Worm (Caenorhabditis elegans): ENCODE results near the gene nhr-237.

The nhr-237 gene

DNA sequence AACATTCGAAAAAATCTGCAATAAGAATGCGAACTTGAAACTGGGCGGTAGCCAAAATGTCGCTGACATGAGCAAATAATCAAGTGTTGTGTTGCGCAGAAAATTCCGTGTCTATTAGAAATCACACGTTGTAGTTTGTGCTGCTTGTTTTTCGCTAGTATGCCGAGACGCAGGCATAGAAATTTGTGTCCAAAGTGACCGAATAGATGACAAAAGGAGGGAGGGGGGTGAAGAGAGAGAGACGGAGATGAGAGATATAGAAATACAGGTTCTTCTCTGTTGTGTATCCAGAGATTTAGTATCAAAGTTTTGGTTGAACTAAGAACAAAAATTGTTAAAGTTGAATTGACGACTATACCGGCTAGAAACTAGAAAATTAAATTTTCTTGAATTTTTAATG, 649 bp upstream of the nhr-237 start (continued):
- TF ChIP-seq nhr-6 (tag; optimal IDR thresholded peaks at IDR 0.05) (no peak), elt-1 (tag; optimal IDR thresholded peaks at IDR 0.05) (no peak), ceh-16 (tag; optimal IDR thresholded peaks at IDR 0.05) (no peak), sem-4 (tag; optimal IDR thresholded peaks at IDR 0.05) (no peak), lin-11 (tag; optimal IDR thresholded peaks at IDR 0.05) (no peak), unc-39 (tag; optimal IDR thresholded peaks at IDR 0.05) (no peak), nhr-11 (tag; optimal IDR thresholded peaks at IDR 0.05) (no peak), ama-1 (optimal IDR thresholded peaks at IDR 0.05) (no peak), blmp-1 (tag; optimal IDR thresholded peaks at IDR 0.05; ENCODE audit: insufficient read depth) (no peak), egl-27 (tag; optimal IDR thresholded peaks at IDR 0.05) (peak; percentile 57), unc-62 (GFP tag; optimal IDR thresholded peaks at IDR 0.05) (no peak), crh-2 (tag; optimal IDR thresholded peaks at IDR 0.05) (peak; percentile 44), snpc-4 (tag; optimal IDR thresholded peaks at IDR 0.05) (no peak), sma-3 (GFP tag; optimal IDR thresholded peaks at IDR 0.05) (peak; percentile 49), C34F6.9 (tag; optimal IDR thresholded peaks at IDR 0.05) (no peak), unc-55 (GFP tag; optimal IDR thresholded peaks at IDR 0.05) (no peak), nhr-129 (tag; optimal IDR thresholded peaks at IDR 0.05) (peak; percentile 76), lsy-2 (tag; optimal IDR thresholded peaks at IDR 0.05) (no peak)

ce11 chrV:1624340-1624739, 2.3 kb downstream of the nhr-237 start, which contains the start of gene nhr-110:
TSS of gene nhr-110 (minus strand) at chrV:1624440.
- TF ChIP-seq skn-1 (tag; optimal IDR thresholded peaks at IDR 0.05), result no peak

- TF ChIP-seq mdl-1 (tag; optimal IDR thresholded peaks at IDR 0.05) (no peak), ztf-1 (GFP tag; conservative IDR thresholded peaks at IDR 0.05) (no peak), blmp-1 (tag; optimal IDR thresholded peaks at IDR 0.05; ENCODE audit: insufficient read depth) (no peak), F13H6.1 (tag; optimal IDR thresholded peaks at IDR 0.05) (no peak), mbf-1 (tag; optimal IDR thresholded peaks at IDR 0.05) (no peak), nhr-12 (tag; optimal IDR thresholded peaks at IDR 0.05) (no peak), snpc-4 (tag; optimal IDR thresholded peaks at IDR 0.05) (no peak), R02D3.7 (tag; optimal IDR thresholded peaks at IDR 0.05) (no peak)
Observed at ce11 chrV:1623429-1623828, 3.2 kb downstream of the nhr-237 start.

ce11 chrV:1621494-1621893, 5.1 kb downstream of the nhr-237 start, which contains the start of gene nhr-117:
TSS of gene nhr-117 (minus strand) at chrV:1621520.
- TF ChIP-seq gmeb-1 (tag; optimal IDR thresholded peaks at IDR 0.05), result peak; percentile 5
- TF ChIP-seq C34F6.9 (tag; optimal IDR thresholded peaks at IDR 0.05), result peak; percentile 53
- peak; percentile 27 for TF ChIP-seq nhr-129 (tag; optimal IDR thresholded peaks at IDR 0.05)
- TF ChIP-seq lin-13 (GFP tag; optimal IDR thresholded peaks at IDR 0.05), result no peak
- no peak for TF ChIP-seq nhr-6 (tag; optimal IDR thresholded peaks at IDR 0.05)

DNA sequence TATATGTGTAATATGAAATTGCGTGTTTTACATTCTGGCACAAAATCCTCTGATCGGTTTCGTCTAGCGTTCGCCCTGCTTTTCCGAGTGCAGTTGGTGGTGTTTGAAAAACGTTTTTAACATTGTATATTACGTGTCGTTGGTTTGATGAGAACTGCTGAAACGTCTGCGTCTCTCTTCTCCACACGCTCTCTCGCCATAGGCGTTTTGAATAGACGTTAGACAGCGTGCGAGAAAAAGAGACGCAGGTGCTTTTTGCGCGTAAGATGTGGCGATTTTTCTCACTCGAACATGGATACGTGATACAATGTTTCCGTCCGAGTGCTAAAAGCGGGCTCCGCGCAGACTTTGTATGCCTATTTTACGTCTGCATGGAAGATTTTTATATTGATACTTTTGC, 6.1 kb downstream of the nhr-237 start:
- no peak for TF ChIP-seq lin-13 (GFP tag; optimal IDR thresholded peaks at IDR 0.05)
- TF ChIP-seq nhr-129 (tag; optimal IDR thresholded peaks at IDR 0.05), result no peak
- TF ChIP-seq mdl-1 (tag; optimal IDR thresholded peaks at IDR 0.05), result no peak
- TF ChIP-seq ZK546.5 (tag; optimal IDR thresholded peaks at IDR 0.05), result no peak
- TF ChIP-seq crh-2 (tag; optimal IDR thresholded peaks at IDR 0.05), result no peak
- TF ChIP-seq peb-1 (tag; optimal IDR thresholded peaks at IDR 0.05), result no peak
- no peak for TF ChIP-seq ceh-16 (tag; optimal IDR thresholded peaks at IDR 0.05)
- TF ChIP-seq elt-3 (tag; optimal IDR thresholded peaks at IDR 0.05), result no peak
- TF ChIP-seq elt-1 (tag; optimal IDR thresholded peaks at IDR 0.05), result no peak
- TF ChIP-seq blmp-1 (tag; optimal IDR thresholded peaks at IDR 0.05; ENCODE audit: insufficient read depth), result no peak

ce11 chrV:1618760-1619159, 7.9 kb downstream of the nhr-237 start, which contains the start of gene nhr-179:
TSS of gene nhr-179 (minus strand) at chrV:1618860.
- TF ChIP-seq nhr-237 (tag; optimal IDR thresholded peaks at IDR 0.05) (no peak), lin-13 (GFP tag; optimal IDR thresholded peaks at IDR 0.05) (no peak), snpc-4 (tag; optimal IDR thresholded peaks at IDR 0.05) (no peak), sma-9 (GFP tag; optimal IDR thresholded peaks at IDR 0.05) (no peak), sma-9 (tag; optimal IDR thresholded peaks at IDR 0.05) (no peak), nhr-11 (tag; optimal IDR thresholded peaks at IDR 0.05) (no peak), blmp-1 (tag; optimal IDR thresholded peaks at IDR 0.05; ENCODE audit: insufficient read depth) (no peak), unc-39 (tag; optimal IDR thresholded peaks at IDR 0.05) (no peak), fos-1 (tag; optimal IDR thresholded peaks at IDR 0.05) (no peak), unc-62 (GFP tag; optimal IDR thresholded peaks at IDR 0.05) (no peak), ztf-11 (tag; optimal IDR thresholded peaks at IDR 0.05) (no peak), elt-1 (tag; optimal IDR thresholded peaks at IDR 0.05) (no peak), mbf-1 (tag; optimal IDR thresholded peaks at IDR 0.05) (no peak), nhr-77 (tag; optimal IDR thresholded peaks at IDR 0.05) (no peak)
